Fruit fly (Drosophila melanogaster) whole organism, prepupa: ENCODE data around the gene CG5882.

Source experiments
- CG32006 ChIP-seq: fragments of 200-800 bp; sonication (Bioruptor generic); optimal IDR thresholded peaks from 3 replicates; lab custom pipeline; 2017; ENCODE audit warnings: missing biosample characterization, mild to moderate bottlenecking, missing genetic modification characterization
- CG6854 ChIP-seq: fragments of 200-800 bp; sonication (Bioruptor generic); optimal IDR thresholded peaks from 2 replicates; lab custom pipeline; 2017; ENCODE audit warnings: missing biosample characterization, mild to moderate bottlenecking, missing genetic modification characterization
- Hr39 ChIP-seq: fragments of 200-800 bp; sonication (Bioruptor generic); optimal IDR thresholded peaks from 2 replicates; lab custom pipeline; 2016; ENCODE audit warnings: missing biosample characterization, missing genetic modification characterization
- fd59A ChIP-seq: fragments of 200-800 bp; sonication (Bioruptor generic); optimal IDR thresholded peaks from 2 replicates; lab custom pipeline; 2017; ENCODE audit warnings: missing biosample characterization, mild to moderate bottlenecking, missing genetic modification characterization, missing genetic modification reagents
- pdm3 ChIP-seq: fragments of 200-800 bp; sonication (Bioruptor generic); optimal IDR thresholded peaks from 3 replicates; lab custom pipeline; 2016; ENCODE audit warnings: missing biosample characterization, missing genetic modification characterization
- vri ChIP-seq: fragments of 200-800 bp; sonication (Bioruptor generic); optimal IDR thresholded peaks from 3 replicates; lab custom pipeline; 2016; ENCODE audit warnings: missing biosample characterization, mild to moderate bottlenecking, missing genetic modification characterization

DNA sequence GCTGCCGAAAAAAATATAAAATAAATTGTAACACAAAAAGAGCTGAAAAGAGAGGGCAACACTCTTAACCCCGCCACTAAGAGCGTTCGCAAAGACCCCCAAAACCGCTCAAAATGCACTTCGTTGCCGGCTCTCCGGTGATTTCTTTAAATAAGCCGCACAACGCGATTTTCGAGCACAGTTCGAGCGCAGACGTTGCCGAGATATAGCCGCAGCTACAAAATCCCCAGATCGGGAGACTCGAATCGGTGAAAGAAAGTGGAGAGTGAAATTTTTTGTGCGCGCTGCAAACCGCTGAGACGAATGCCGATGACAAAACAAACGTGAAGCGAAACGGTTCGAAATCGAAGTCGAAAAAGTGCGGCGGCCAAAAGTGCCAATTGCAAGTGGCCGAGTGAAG is 42.8 kb upstream of the CG5882 start, which contains the start of gene CG14257:
- TF ChIP-seq pdm3 (GFP tag; lab: Kevin White, UChicago) (no peak), CG32006 (GFP tag; lab: Kevin White, UChicago) (no peak), CG6854 (GFP tag; lab: Kevin White, UChicago) (no peak), Hr39 (GFP tag; lab: Kevin White, UChicago) (no peak), fd59A (GFP tag; lab: Kevin White, UChicago) (no peak), vri (no peak)
